Fruit fly (Drosophila melanogaster): ENCODE data around the gene Or7a.

Or7a gene

DNA sequence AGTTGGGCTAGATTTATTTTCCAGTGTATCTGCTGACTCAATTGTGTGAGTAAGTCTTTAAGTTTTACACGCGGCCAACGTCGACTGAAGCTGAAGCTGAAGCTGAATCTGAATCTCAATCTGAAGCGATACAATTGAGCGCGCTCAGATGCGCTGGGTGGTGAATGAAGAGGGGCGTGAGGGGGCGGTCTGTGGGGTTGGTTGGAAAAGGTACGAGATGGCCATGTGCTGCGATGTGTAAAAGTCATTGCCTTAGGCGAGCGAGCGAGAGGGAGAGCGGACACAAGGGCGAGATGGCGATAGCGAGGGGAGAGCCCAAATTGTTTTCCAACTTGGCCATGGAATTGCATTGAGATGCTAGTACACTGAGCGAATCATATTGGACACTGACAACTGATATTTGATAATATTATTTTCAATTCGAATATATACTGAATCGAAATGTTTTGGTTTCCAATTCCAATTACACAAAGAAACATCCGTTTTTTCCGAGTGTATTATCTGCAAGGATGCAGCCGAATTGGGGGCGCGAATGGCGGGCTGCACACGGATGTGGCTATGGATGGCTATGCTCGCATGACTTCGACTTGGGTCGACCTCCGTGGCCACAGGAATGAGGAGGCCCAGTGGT, 31.2 kb upstream of the Or7a start:
- peak; percentile 57 for TF ChIP-seq Sp1 (GFP tag; optimal IDR thresholded peaks at IDR 0.05)
- TF ChIP-seq rgr (GFP tag; optimal IDR thresholded peaks at IDR 0.05), result peak; percentile 76
- peak; percentile 14 for TF ChIP-seq CG32264 (GFP tag; optimal IDR thresholded peaks at IDR 0.05)
- TF ChIP-seq ey (GFP tag; optimal IDR thresholded peaks at IDR 0.05), result peak; percentile 82
- peak; percentile 64 for TF ChIP-seq HLH106 (tag; optimal IDR thresholded peaks at IDR 0.05)
- TF ChIP-seq fru (GFP tag; optimal IDR thresholded peaks at IDR 0.05), result peak; percentile 85
- TF ChIP-seq br (GFP tag; optimal IDR thresholded peaks at IDR 0.05), result peak; percentile 69
- peak; percentile 55 for TF ChIP-seq Hnf4 (GFP tag; optimal IDR thresholded peaks at IDR 0.05)
- TF ChIP-seq pan (optimal IDR thresholded peaks at IDR 0.05), result no peak
- no peak for TF ChIP-seq tai (GFP tag; optimal IDR thresholded peaks at IDR 0.05)
- TF ChIP-seq h (GFP tag; optimal IDR thresholded peaks at IDR 0.05), result peak; percentile 77
- TF ChIP-seq woc (GFP tag; optimal IDR thresholded peaks at IDR 0.05), result peak; percentile 63
- peak; percentile 66 for TF ChIP-seq OdsH (GFP tag; optimal IDR thresholded peaks at IDR 0.05)
- peak in 1 of 2 experiments; percentile 86 for TF ChIP-seq foxo (GFP tag; optimal IDR thresholded peaks at IDR 0.05)
- TF ChIP-seq dmrt93B (GFP tag; optimal IDR thresholded peaks at IDR 0.05), result peak; percentile 27
- peak; percentile 0 for TF ChIP-seq Rel (GFP tag; optimal IDR thresholded peaks at IDR 0.05)
- peak; percentile 45 for TF ChIP-seq Rel (tag; optimal IDR thresholded peaks at IDR 0.05)
- no peak for TF ChIP-seq dsf (GFP tag; optimal IDR thresholded peaks at IDR 0.05; ENCODE audit: borderline replicate concordance)
- TF ChIP-seq psq (GFP tag; optimal IDR thresholded peaks at IDR 0.05), result peak; percentile 13
- no peak for TF ChIP-seq CrebA (GFP tag; optimal IDR thresholded peaks at IDR 0.05; ENCODE audit: borderline replicate concordance)

DNA sequence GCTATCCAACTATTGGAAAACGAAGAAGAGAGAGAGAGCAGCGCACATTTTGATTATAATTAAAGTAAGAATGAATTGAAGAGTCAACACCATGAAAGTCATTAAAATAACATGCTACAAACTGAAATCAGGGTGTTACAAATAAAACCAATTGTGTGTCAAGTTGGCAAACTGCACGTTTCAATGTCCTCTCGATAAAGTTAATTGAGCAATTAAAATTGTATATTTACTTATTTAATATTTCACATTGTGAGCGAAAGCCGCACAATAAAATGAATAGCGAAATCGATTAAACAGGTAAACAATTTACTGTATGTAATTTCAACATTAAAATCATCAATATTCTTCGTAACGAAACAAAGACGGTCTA, 30.6 kb upstream of the Or7a start:
- TF ChIP-seq Jra (GFP tag; optimal IDR thresholded peaks at IDR 0.05) (no peak), br (GFP tag; optimal IDR thresholded peaks at IDR 0.05) (no peak), sage (GFP tag; optimal IDR thresholded peaks at IDR 0.05) (no peak), brk (GFP tag; optimal IDR thresholded peaks at IDR 0.05) (no peak), Abd-B (GFP tag; optimal IDR thresholded peaks at IDR 0.05) (no peak), OdsH (GFP tag; optimal IDR thresholded peaks at IDR 0.05) (peak; percentile 9), Myc (optimal IDR thresholded peaks at IDR 0.05) (no peak), Sp1 (GFP tag; optimal IDR thresholded peaks at IDR 0.05) (peak; percentile 37), foxo (GFP tag; optimal IDR thresholded peaks at IDR 0.05) (peak in 1 of 2 experiments; percentile 19), Mio (GFP tag; optimal IDR thresholded peaks at IDR 0.05) (no peak), CrebA (GFP tag; optimal IDR thresholded peaks at IDR 0.05; ENCODE audit: borderline replicate concordance) (no peak), ey (GFP tag; optimal IDR thresholded peaks at IDR 0.05) (no peak), dl (GFP tag; optimal IDR thresholded peaks at IDR 0.05; ENCODE audit: insufficient read depth in 1 of 2, partially characterized antibody in 2 of 2) (no peak), GATAd (GFP tag; optimal IDR thresholded peaks at IDR 0.05) (peak; percentile 15), Vsx2 (GFP tag; optimal IDR thresholded peaks at IDR 0.05; ENCODE audit: partially characterized antibody) (no peak), Hnf4 (GFP tag; optimal IDR thresholded peaks at IDR 0.05) (no peak), psq (GFP tag; optimal IDR thresholded peaks at IDR 0.05) (peak; percentile 7), dmrt93B (GFP tag; optimal IDR thresholded peaks at IDR 0.05) (peak; percentile 10), HLH106 (tag; optimal IDR thresholded peaks at IDR 0.05) (peak; percentile 31)

DNA sequence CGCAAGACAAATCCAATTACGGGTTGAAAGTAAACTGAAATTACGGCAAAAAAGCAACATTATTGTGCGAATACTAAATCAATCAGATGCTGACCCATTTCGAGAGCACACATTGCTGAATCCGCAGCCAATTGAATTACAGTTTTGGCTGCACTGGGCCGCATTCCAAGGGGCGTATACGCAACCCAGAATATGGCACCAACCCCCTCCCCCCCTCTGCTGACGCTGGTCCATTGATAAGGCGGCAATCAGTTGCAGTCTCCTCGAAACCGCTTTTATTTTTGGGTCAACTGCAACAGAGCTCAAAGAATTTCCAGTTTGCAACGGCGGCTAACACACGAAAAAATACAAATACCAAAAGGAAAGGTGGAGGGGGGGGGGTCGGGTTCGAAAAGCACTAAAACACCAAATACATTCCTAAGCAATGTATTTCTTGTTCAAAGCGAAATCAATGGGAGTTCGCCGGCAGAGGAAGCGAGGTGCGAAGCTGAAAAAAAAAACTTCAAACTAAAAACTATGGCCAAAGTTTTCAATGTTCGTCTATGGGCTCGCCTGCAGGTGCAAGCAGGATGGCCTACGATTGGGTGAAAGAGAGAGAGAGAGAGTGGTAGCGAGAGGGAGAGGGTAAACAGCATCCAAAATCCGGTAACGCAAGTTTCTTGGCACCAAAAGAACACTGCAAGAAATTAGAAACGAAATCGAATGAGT, 30.1 kb upstream of the Or7a start:
- TF ChIP-seq psq (GFP tag; optimal IDR thresholded peaks at IDR 0.05) (no peak), GATAd (GFP tag; optimal IDR thresholded peaks at IDR 0.05) (peak; percentile 72)

DNA sequence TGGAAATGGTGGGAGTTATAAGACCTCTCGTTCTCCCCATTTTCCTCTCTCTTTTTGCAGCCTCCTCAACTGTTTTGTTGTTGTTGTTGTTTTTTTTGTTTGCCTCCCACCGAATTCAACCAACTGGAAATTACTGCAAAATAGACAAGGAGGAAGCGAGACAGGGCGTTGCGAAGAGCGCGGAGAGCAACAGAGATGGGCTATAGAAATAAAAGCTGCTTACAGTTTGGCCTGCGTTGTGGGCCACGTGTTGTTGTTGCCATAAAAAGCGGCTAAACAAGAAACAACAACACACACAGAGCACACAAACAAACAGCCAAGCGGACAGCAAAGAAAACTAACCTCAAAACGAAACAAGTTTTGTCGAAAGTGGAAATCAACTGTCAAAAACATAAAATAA, 29.1 kb upstream of the Or7a start:
- TF ChIP-seq CG9705 (GFP tag; optimal IDR thresholded peaks at IDR 0.05), result no peak
- TF ChIP-seq ey (GFP tag; optimal IDR thresholded peaks at IDR 0.05), result no peak
- TF ChIP-seq N (GFP tag; optimal IDR thresholded peaks at IDR 0.05), result no peak
- no peak for TF ChIP-seq Hr83 (GFP tag; optimal IDR thresholded peaks at IDR 0.05; ENCODE audit: poor library complexity, severe bottlenecking)
- no peak for TF ChIP-seq br (GFP tag; optimal IDR thresholded peaks at IDR 0.05)
- no peak for TF ChIP-seq Abd-B (GFP tag; optimal IDR thresholded peaks at IDR 0.05)
- TF ChIP-seq CrebA (GFP tag; optimal IDR thresholded peaks at IDR 0.05; ENCODE audit: borderline replicate concordance), result no peak
- no peak for TF ChIP-seq Hr78 (GFP tag; optimal IDR thresholded peaks at IDR 0.05)
- no peak for TF ChIP-seq tai (GFP tag; optimal IDR thresholded peaks at IDR 0.05)
- no peak for TF ChIP-seq dmrt93B (GFP tag; optimal IDR thresholded peaks at IDR 0.05)
- TF ChIP-seq woc (GFP tag; optimal IDR thresholded peaks at IDR 0.05), result no peak
- no peak for TF ChIP-seq rgr (GFP tag; optimal IDR thresholded peaks at IDR 0.05)
- TF ChIP-seq Mio (GFP tag; optimal IDR thresholded peaks at IDR 0.05), result no peak
- TF ChIP-seq dsf (GFP tag; optimal IDR thresholded peaks at IDR 0.05; ENCODE audit: borderline replicate concordance), result no peak
- no peak for TF ChIP-seq psq (GFP tag; optimal IDR thresholded peaks at IDR 0.05)
